Fruit fly (Drosophila melanogaster) whole organism, embryonic: ENCODE results near the gene Tsp29Fb.

Source experiments
- Ada2b ChIP-seq: fragments of 200-800 bp; sonication (Bioruptor generic); IDR thresholded peaks from 2 replicates; pipeline ENCODE4 v1.3.6; 2022; ENCODE audit warnings: missing biosample characterization, missing genetic modification characterization
- Adf1 ChIP-seq: fragments of 200-800 bp; sonication (Bioruptor generic); IDR thresholded peaks from 2 replicates; pipeline ENCODE4 v1.3.6; 2022; ENCODE audit warnings: missing biosample characterization, missing genetic modification characterization
- Awh ChIP-seq: fragments of 200-800 bp; sonication (Bioruptor generic); IDR thresholded peaks from 2 replicates; pipeline ENCODE4, ENCODE4 v1.3.6; 2022; ENCODE audit warnings: missing biosample characterization, missing genetic modification characterization
- C15 ChIP-seq: fragments of 200-800 bp; sonication (Bioruptor generic); IDR thresholded peaks from 3 replicates; pipeline ENCODE4 v1.3.6; 2022; ENCODE audit warnings: missing biosample characterization, missing genetic modification characterization
- CG10431 ChIP-seq: fragments of 200-800 bp; sonication (Bioruptor generic); optimal IDR thresholded peaks from 3 replicates; lab custom pipeline; 2018; ENCODE audit warnings: missing biosample characterization, mild to moderate bottlenecking, missing genetic modification characterization
- CG10979 ChIP-seq: fragments of 200-800 bp; sonication (Bioruptor generic); optimal IDR thresholded peaks from 2 replicates; lab custom pipeline; 2018; ENCODE audit warnings: missing biosample characterization, mild to moderate bottlenecking, missing genetic modification characterization, moderate library complexity
- CG11398 ChIP-seq: fragments of 200-800 bp; sonication (Bioruptor generic); optimal IDR thresholded peaks from 2 replicates; lab custom pipeline; 2016; ENCODE audit warnings: missing biosample characterization, missing genetic modification characterization
- CG11695 ChIP-seq: fragments of 200-800 bp; sonication (Bioruptor generic); IDR thresholded peaks from 3 replicates; pipeline ENCODE4 v1.3.6; 2022; ENCODE audit warnings: missing biosample characterization, missing genetic modification characterization
- CG13287 ChIP-seq: fragments of 200-800 bp; sonication (Bioruptor generic); IDR thresholded peaks from 2 replicates; pipeline ENCODE4 v1.3.6; 2022; ENCODE audit warnings: missing biosample characterization, missing genetic modification characterization; ENCODE audit not compliant: partially characterized antibody
- CG13624 ChIP-seq: fragments of 200-800 bp; sonication (Bioruptor generic); optimal IDR thresholded peaks from 2 replicates; lab custom pipeline; 2016; ENCODE audit warnings: missing biosample characterization, missing genetic modification characterization
- CG14710 ChIP-seq: fragments of 200-800 bp; sonication (Bioruptor generic); optimal IDR thresholded peaks from 3 replicates; lab custom pipeline; 2019; ENCODE audit warnings: missing biosample characterization, mild to moderate bottlenecking, missing genetic modification characterization, moderate library complexity
- CG15011 ChIP-seq: fragments of 200-800 bp; sonication (Bioruptor generic); optimal IDR thresholded peaks from 3 replicates; lab custom pipeline; 2018; ENCODE audit warnings: missing biosample characterization, mild to moderate bottlenecking, missing genetic modification characterization
- CG16813 ChIP-seq: fragments of 200-800 bp; sonication (Bioruptor generic); IDR thresholded peaks from 3 replicates; pipeline ENCODE4 v1.3.6; 2022; ENCODE audit warnings: missing biosample characterization, missing genetic modification characterization; ENCODE audit not compliant: partially characterized antibody
- CG17385 ChIP-seq: fragments of 200-800 bp; sonication (Bioruptor generic); optimal IDR thresholded peaks from 3 replicates; lab custom pipeline; 2018; ENCODE audit warnings: missing biosample characterization, mild to moderate bottlenecking, missing genetic modification characterization
- CG18011 ChIP-seq: fragments of 200-800 bp; sonication (Bioruptor generic); optimal IDR thresholded peaks from 2 replicates; lab custom pipeline; 2017; ENCODE audit warnings: missing biosample characterization, missing genetic modification characterization, mild to moderate bottlenecking, moderate library complexity, missing genotype
- CG3065 ChIP-seq: fragments of 200-800 bp; sonication (Bioruptor generic); optimal IDR thresholded peaks from 2 replicates; lab custom pipeline; 2016; ENCODE audit warnings: missing biosample characterization, missing genetic modification characterization
- CG3163 ChIP-seq: fragments of 200-800 bp; sonication (Bioruptor generic); optimal IDR thresholded peaks from 3 replicates; lab custom pipeline; 2016; ENCODE audit warnings: missing biosample characterization, missing genetic modification characterization
- CG4820 ChIP-seq: fragments of 200-800 bp; sonication (Bioruptor generic); optimal IDR thresholded peaks from 3 replicates; lab custom pipeline; 2016; ENCODE audit warnings: missing biosample characterization, missing genetic modification characterization
- CG7745 ChIP-seq: fragments of 200-800 bp; sonication (Bioruptor generic); optimal IDR thresholded peaks from 2 replicates; lab custom pipeline; 2018; ENCODE audit warnings: missing biosample characterization, mild to moderate bottlenecking, missing genetic modification characterization, moderate library complexity
- CG8478 ChIP-seq: fragments of >200 bp; optimal IDR thresholded peaks from 2 replicates; lab custom pipeline; 2018
- CG9797 ChIP-seq: fragments of 200-800 bp; sonication (Bioruptor generic); optimal IDR thresholded peaks from 3 replicates; lab custom pipeline; 2018; ENCODE audit warnings: missing biosample characterization, mild to moderate bottlenecking, missing genetic modification characterization
- CoRest ChIP-seq: fragments of 200-800 bp; sonication (Bioruptor generic); optimal IDR thresholded peaks from 3 replicates; lab custom pipeline; 2018; ENCODE audit warnings: missing biosample characterization, mild to moderate bottlenecking, missing genetic modification characterization, moderate library complexity
- Dll ChIP-seq: fragments of 200-800 bp; sonication (Bioruptor generic); IDR thresholded peaks from 4 replicates; pipeline ENCODE4 v1.3.6; 2022; ENCODE audit warnings: missing biosample characterization, missing genetic modification characterization; ENCODE audit not compliant: partially characterized antibody
- Elba2 ChIP-seq: fragments of 200-800 bp; sonication (Bioruptor generic); optimal IDR thresholded peaks from 3 replicates; lab custom pipeline; 2016; ENCODE audit warnings: missing biosample characterization, missing genetic modification characterization
- Gug ChIP-seq: fragments of 200-800 bp; sonication (Bioruptor generic); IDR thresholded peaks from 4 replicates; pipeline ENCODE4 v1.3.6; 2022; ENCODE audit warnings: missing biosample characterization, missing genetic modification characterization
- Hr78 ChIP-seq, 2 experiments: fragments of 200-800 bp in 1 of 2; fragments of >200 bp in 1 of 2; sonication (Bioruptor generic) in 1 of 2; optimal IDR thresholded peaks; 2 replicates each; lab custom pipeline; 2017 to 2019; ENCODE audit warnings: missing biosample characterization in 2 of 2, missing genetic modification characterization in 2 of 2, mild to moderate bottlenecking in 1 of 2, moderate library complexity in 1 of 2
- Lhr ChIP-seq: fragments of 200-800 bp; sonication (Bioruptor generic); optimal IDR thresholded peaks from 3 replicates; lab custom pipeline; 2017; ENCODE audit warnings: mild to moderate bottlenecking, missing biosample characterization, missing genetic modification reagents, missing genetic modification characterization
- Lim3 ChIP-seq: fragments of 200-800 bp; sonication (Bioruptor generic); IDR thresholded peaks from 2 replicates; pipeline ENCODE4 v1.3.6; 2022; ENCODE audit warnings: missing biosample characterization, missing genetic modification characterization
- NC2β ChIP-seq: fragments of 200-800 bp; sonication (Bioruptor generic); optimal IDR thresholded peaks from 2 replicates; lab custom pipeline; 2016; ENCODE audit warnings: missing biosample characterization, missing genetic modification characterization
- NFAT ChIP-seq: fragments of 200-800 bp; sonication (Bioruptor generic); IDR thresholded peaks from 2 replicates; pipeline ENCODE4 v1.3.6; 2022; ENCODE audit warnings: missing biosample characterization, missing genetic modification characterization
- Poxn ChIP-seq: fragments of 200-800 bp; sonication (Bioruptor generic); IDR thresholded peaks from 2 replicates; pipeline ENCODE4 v1.3.6; 2022; ENCODE audit warnings: missing biosample characterization, missing genetic modification characterization
- Sox100B ChIP-seq: fragments of 200-800 bp; sonication (Bioruptor generic); optimal IDR thresholded peaks from 3 replicates; lab custom pipeline; 2018; ENCODE audit warnings: missing biosample characterization, mild to moderate bottlenecking, missing genetic modification characterization
- Taf1 ChIP-seq: fragments of 200-800 bp; sonication (Bioruptor generic); IDR thresholded peaks from 2 replicates; pipeline ENCODE4 v1.3.6; 2022; ENCODE audit warnings: missing biosample characterization, missing genetic modification characterization
- corto ChIP-seq: fragments of 200-800 bp; sonication (Bioruptor generic); optimal IDR thresholded peaks from 2 replicates; lab custom pipeline; 2016; ENCODE audit warnings: missing biosample characterization, mild to moderate bottlenecking, missing genetic modification characterization, moderate library complexity
- crc ChIP-seq: fragments of 200-800 bp; sonication (Bioruptor generic); optimal IDR thresholded peaks from 2 replicates; lab custom pipeline; 2016; ENCODE audit warnings: missing biosample characterization, missing genetic modification characterization
- dati ChIP-seq: fragments of 200-800 bp; sonication (Bioruptor generic); IDR thresholded peaks from 2 replicates; pipeline ENCODE4 v1.3.6; 2022; ENCODE audit warnings: missing biosample characterization, missing genetic modification characterization
- ftz-f1 ChIP-seq: fragments of 200-800 bp; sonication (Bioruptor generic); optimal IDR thresholded peaks from 2 replicates; lab custom pipeline; 2016; ENCODE audit warnings: missing biosample characterization, missing genetic modification characterization
- gcm ChIP-seq: fragments of 200-800 bp; sonication (Bioruptor generic); optimal IDR thresholded peaks from 2 replicates; lab custom pipeline; 2019; ENCODE audit warnings: missing biosample characterization, mild to moderate bottlenecking, missing genetic modification characterization, moderate library complexity
- inv ChIP-seq: fragments of 200-800 bp; sonication (Bioruptor generic); IDR thresholded peaks from 2 replicates; pipeline ENCODE4 v1.3.6; 2022; ENCODE audit warnings: missing biosample characterization, missing genetic modification characterization; ENCODE audit not compliant: partially characterized antibody
- mld ChIP-seq: fragments of 200-800 bp; sonication (Bioruptor generic); IDR thresholded peaks from 3 replicates; pipeline ENCODE4 v1.3.6; 2022; ENCODE audit warnings: missing biosample characterization, missing genetic modification characterization; ENCODE audit not compliant: partially characterized antibody
- oc ChIP-seq: fragments of 200-800 bp; sonication (Bioruptor generic); optimal IDR thresholded peaks from 2 replicates; lab custom pipeline; 2018; ENCODE audit warnings: missing biosample characterization, mild to moderate bottlenecking, missing genetic modification characterization, moderate library complexity
- p53 ChIP-seq: fragments of 200-800 bp; sonication (Bioruptor generic); optimal IDR thresholded peaks from 2 replicates; lab custom pipeline; 2016; ENCODE audit warnings: missing biosample characterization, missing genetic modification characterization
- ro ChIP-seq: fragments of 200-800 bp; sonication (Bioruptor generic); IDR thresholded peaks from 2 replicates; pipeline ENCODE4 v1.3.6; 2022; ENCODE audit warnings: missing biosample characterization, missing genetic modification characterization
- run ChIP-seq: fragments of 200-800 bp; sonication (Bioruptor generic); optimal IDR thresholded peaks from 3 replicates; lab custom pipeline; 2018; ENCODE audit warnings: missing biosample characterization, mild to moderate bottlenecking, missing genetic modification characterization
- sima ChIP-seq: fragments of 200-800 bp; sonication (Bioruptor generic); optimal IDR thresholded peaks from 2 replicates; lab custom pipeline; 2016; ENCODE audit warnings: missing biosample characterization, missing genetic modification characterization
- sr ChIP-seq: fragments of 200-800 bp; sonication (Bioruptor generic); IDR thresholded peaks from 3 replicates; pipeline ENCODE4 v1.3.6; 2022; ENCODE audit warnings: missing biosample characterization, missing genetic modification characterization
- tin ChIP-seq: fragments of 200-800 bp; sonication (Bioruptor generic); optimal IDR thresholded peaks from 3 replicates; lab custom pipeline; 2016; ENCODE audit warnings: missing biosample characterization, missing genetic modification characterization
- wor ChIP-seq: fragments of 200-800 bp; sonication (Bioruptor generic); IDR thresholded peaks from 2 replicates; pipeline ENCODE4 v1.3.6; 2022; ENCODE audit warnings: missing biosample characterization, missing genetic modification characterization
- zen ChIP-seq: fragments of 200-800 bp; sonication (Bioruptor generic); optimal IDR thresholded peaks from 3 replicates; lab custom pipeline; 2018; ENCODE audit warnings: missing biosample characterization, mild to moderate bottlenecking, missing genetic modification characterization, moderate library complexity

Gene Tsp29Fb

dm6 chr2L:8984614-8985318 is 47.6 kb downstream of the Tsp29Fb start, which contains the start of gene CG13101 (continued):
- TF ChIP-seq Lhr (GFP tag; lab: Kevin White, UChicago) (peak; percentile 71), gcm (peak; percentile 92), CG13287 (GFP tag; lab: Robert Waterston, UW) (peak; percentile 22; the same call in 1 of the 2 replicates), crc (GFP tag; lab: Kevin White, UChicago) (peak; percentile 63), mld (GFP tag; lab: Robert Waterston, UW) (no peak), Taf1 (GFP tag; lab: Robert Waterston, UW) (peak; percentile 85), ftz-f1 (peak; percentile 24), corto (peak; percentile 95), Hr78 (GFP tag; optimal IDR thresholded peaks at IDR 0.05; lab: Kevin White, UChicago) (peak in 1 of 2 experiments; percentile 72), CG10979 (tag; lab: Kevin White, UChicago) (peak; percentile 94), CG7745 (peak; percentile 80), wor (GFP tag; lab: Robert Waterston, UW) (peak; percentile 85), Gug (GFP tag; lab: Robert Waterston, UW) (peak; percentile 67; the same call in 3 of the 4 replicates), tin (GFP tag; lab: Kevin White, UChicago) (peak; percentile 88), CG18011 (peak; percentile 63), Adf1 (GFP tag; lab: Robert Waterston, UW) (peak; percentile 94), Dll (GFP tag; lab: Robert Waterston, UW) (no peak), Lim3 (0 out of 2 replicates have a peak, but pooled peaks have one; percentile 46), sima (GFP tag; lab: Kevin White, UChicago) (no peak), Poxn (GFP tag; lab: Robert Waterston, UW) (peak; percentile 58), Ada2b (GFP tag; lab: Robert Waterston, UW) (peak; percentile 94), run (tag; lab: Kevin White, UChicago) (peak; percentile 85), CG4820 (GFP tag; lab: Kevin White, UChicago) (peak; percentile 87), C15 (GFP tag; lab: Robert Waterston, UW) (peak; percentile 84), CG13624 (GFP tag; lab: Kevin White, UChicago) (peak; percentile 88), CG9797 (no peak), oc (peak; percentile 93), CG17385 (GFP tag; lab: Kevin White, UChicago) (peak; percentile 89), dati (peak; percentile 61; the same call in 1 of the 2 replicates), Awh (GFP tag; lab: Robert Waterston, UW) (peak; percentile 95), NFAT (GFP tag; lab: Robert Waterston, UW) (peak; percentile 86), CG10431 (GFP tag; lab: Kevin White, UChicago) (peak; percentile 55), zen (tag; lab: Kevin White, UChicago) (peak; percentile 89), CG15011 (GFP tag; lab: Kevin White, UChicago) (peak; percentile 82), NC2β (GFP tag; lab: Kevin White, UChicago) (peak; percentile 83), CG11695 (GFP tag; lab: Robert Waterston, UW) (peak; percentile 97), inv (GFP tag; lab: Robert Waterston, UW) (no peak), ro (GFP tag; lab: Robert Waterston, UW) (peak; percentile 87), CoRest (tag; lab: Kevin White, UChicago) (peak; percentile 94), CG16813 (GFP tag; lab: Robert Waterston, UW) (no peak), CG3163 (peak; percentile 69), CG11398 (GFP tag; lab: Kevin White, UChicago) (peak; percentile 54), CG8478 (lab: Kevin White, UChicago) (no peak), p53 (peak; percentile 5), CG3065 (GFP tag; lab: Kevin White, UChicago) (peak; percentile 72), sr (GFP tag; lab: Robert Waterston, UW) (no peak), Sox100B (peak; percentile 89), Elba2 (GFP tag; lab: Kevin White, UChicago) (peak; percentile 41), CG14710 (tag; lab: Kevin White, UChicago) (peak; percentile 91)
